Worm (Caenorhabditis elegans) whole organism, L4 larva: Measurements from ENCODE around the gene gex-2.
A peak's percentile ranks its signal among the peaks of the same experiment; 100 is the strongest.

ENCODE experiments used
- Y5F2A.4 ChIP-seq: fragments of 200-800 bp; sonication (Bioruptor generic); optimal IDR thresholded peaks from 2 replicates; lab custom pipeline; 2018; ENCODE audit warnings: mild to moderate bottlenecking, missing genetic modification characterization, missing compliant biosample characterization
- ZK337.2 ChIP-seq: fragments of 200-800 bp; sonication (Bioruptor generic); IDR thresholded peaks from 2 replicates; pipeline ENCODE4 v1.3.6; 2022; ENCODE audit warnings: missing genetic modification reagents, missing genetic modification characterization, missing compliant biosample characterization
- aha-1 ChIP-seq: fragments of 150-350 bp; peaks from one replicate; lab custom pipeline; 2014; ENCODE audit warnings: missing biosample characterization, missing genetic modification characterization
- daf-16 ChIP-seq, 3 experiments: sonication (generic microtip); optimal IDR thresholded peaks; 2 replicates each; lab custom pipeline; 2016 to 2017; ENCODE audit warnings: missing genetic modification characterization in 3 of 3, missing genetic modification reagents in 3 of 3, mild to moderate bottlenecking in 2 of 3, missing compliant biosample characterization in 2 of 3, missing biosample characterization in 1 of 3, moderate library complexity in 1 of 3
- daf-8 ChIP-seq: fragments of 200-800 bp; sonication (Bioruptor generic); IDR thresholded peaks from 2 replicates; pipeline ENCODE4 v1.3.6; 2022; ENCODE audit warnings: missing genetic modification characterization, missing compliant biosample characterization
- dmd-6 ChIP-seq: fragments of 200-800 bp; sonication (Bioruptor generic); IDR thresholded peaks from 2 replicates; pipeline ENCODE4 v1.3.6; 2022; ENCODE audit warnings: missing genetic modification reagents, missing genetic modification characterization, missing compliant biosample characterization
- dmd-8 ChIP-seq: fragments of 200-800 bp; sonication (Bioruptor generic); IDR thresholded peaks from 2 replicates; pipeline ENCODE4 v1.3.6; 2022; ENCODE audit warnings: missing genetic modification characterization, missing compliant biosample characterization
- dve-1 ChIP-seq: sonication (generic microtip); optimal IDR thresholded peaks from 2 replicates; lab custom pipeline; 2017; ENCODE audit warnings: antibody characterized with exemption, mild to moderate bottlenecking, missing genetic modification characterization, missing compliant biosample characterization; ENCODE audit not compliant: insufficient read depth
- gei-8 ChIP-seq: fragments of 200-800 bp; sonication (Bioruptor generic); optimal IDR thresholded peaks from 2 replicates; lab custom pipeline; 2018; ENCODE audit warnings: mild to moderate bottlenecking, missing genetic modification characterization, missing compliant biosample characterization
- hlh-11 ChIP-seq: fragments of 200-800 bp; sonication (Bioruptor generic); optimal IDR thresholded peaks from 2 replicates; lab custom pipeline; 2018; ENCODE audit warnings: mild to moderate bottlenecking, missing genetic modification characterization, missing compliant biosample characterization
- hlh-30 ChIP-seq: sonication (generic microtip); optimal IDR thresholded peaks from 2 replicates; lab custom pipeline; 2017; ENCODE audit warnings: antibody characterized with exemption, mild to moderate bottlenecking, missing genetic modification characterization, missing compliant biosample characterization; ENCODE audit not compliant: insufficient read depth
- lim-7 ChIP-seq: fragments of 200-800 bp; sonication (Bioruptor generic); IDR thresholded peaks from 2 replicates; pipeline ENCODE4 v1.3.6; 2022; ENCODE audit warnings: missing genetic modification characterization, missing compliant biosample characterization
- lin-15B ChIP-seq: fragments of 150-350 bp; sonication (generic microtip); optimal IDR thresholded peaks from 3 replicates; lab custom pipeline; 2014; ENCODE audit warnings: missing biosample characterization, missing genetic modification characterization
- mdl-1 ChIP-seq, 2 experiments: fragments of 150-350 bp in 1 of 2; sonication (generic microtip) in 1 of 2; optimal IDR thresholded peaks; 2 replicates each; lab custom pipeline; 2014 to 2017; ENCODE audit warnings: missing biosample characterization in 2 of 2, missing genetic modification characterization in 2 of 2
- nhr-28 ChIP-seq: fragments of 150-350 bp; optimal IDR thresholded peaks from 2 replicates; lab custom pipeline; 2014; ENCODE audit warnings: missing biosample characterization, missing genetic modification characterization
- nhr-6 ChIP-seq: fragments of 150-350 bp; optimal IDR thresholded peaks from 2 replicates; lab custom pipeline; 2014; ENCODE audit warnings: missing biosample characterization, missing genetic modification characterization
- nhr-76 ChIP-seq: fragments of 150-350 bp; optimal IDR thresholded peaks from 2 replicates; lab custom pipeline; 2014; ENCODE audit warnings: missing biosample characterization, missing genetic modification characterization
- pha-4 ChIP-seq, 2 experiments: fragments of 150-350 bp in 1 of 2; fragments of 200-800 bp in 1 of 2; sonication (Bioruptor generic) in 1 of 2; IDR thresholded peaks in 1 of 2; optimal IDR thresholded peaks in 1 of 2; 2 replicates each; pipeline versions ENCODE4 v1.3.6 to Lab custom; 2014 to 2022; ENCODE audit warnings: missing genetic modification characterization in 2 of 2, missing genetic modification reagents in 2 of 2, missing biosample characterization in 1 of 2, missing compliant biosample characterization in 1 of 2
- rbr-2 ChIP-seq: sonication (generic microtip); optimal IDR thresholded peaks from 2 replicates; lab custom pipeline; 2016; ENCODE audit warnings: missing genotype, missing genetic modification characterization, missing compliant biosample characterization
- saeg-2 ChIP-seq: fragments of 200-800 bp; sonication (Bioruptor generic); IDR thresholded peaks from 2 replicates; pipeline ENCODE4 v1.3.6; 2022; ENCODE audit warnings: missing genetic modification reagents, missing genetic modification characterization, missing compliant biosample characterization
- skn-1 ChIP-seq: fragments of 150-350 bp; optimal IDR thresholded peaks from 2 replicates; lab custom pipeline; 2014; ENCODE audit warnings: missing biosample characterization, missing genetic modification characterization
- snpc-1.2 ChIP-seq: fragments of 200-800 bp; sonication (Bioruptor generic); IDR thresholded peaks from 2 replicates; pipeline ENCODE4 v1.3.6; 2022; ENCODE audit warnings: missing genetic modification reagents, missing genetic modification characterization, missing compliant biosample characterization
- spr-3 ChIP-seq: fragments of 200-800 bp; sonication (Bioruptor generic); optimal IDR thresholded peaks from 2 replicates; lab custom pipeline; 2018; ENCODE audit warnings: mild to moderate bottlenecking, missing genetic modification characterization, missing compliant biosample characterization
- tra-1 ChIP-seq: fragments of 200-800 bp; sonication (Bioruptor generic); IDR thresholded peaks from 2 replicates; pipeline ENCODE4 v1.3.6; 2022; ENCODE audit warnings: missing genetic modification reagents, missing genetic modification characterization, missing compliant biosample characterization
- unc-130 ChIP-seq: sonication (generic microtip); optimal IDR thresholded peaks from 2 replicates; lab custom pipeline; 2016; ENCODE audit warnings: missing genetic modification reagents, missing genetic modification characterization, missing compliant biosample characterization
- unc-62 ChIP-seq, 3 experiments: fragments of 150-350 bp in 1 of 3; sonication (generic microtip); optimal IDR thresholded peaks in 2 of 3; peaks in 1 of 3; 1 replicate in 1 of 3; 2 replicates in 2 of 3; lab custom pipeline; 2014 to 2017; ENCODE audit warnings: missing biosample characterization in 3 of 3, missing genetic modification characterization in 3 of 3, missing genetic modification reagents in 3 of 3, missing genotype in 1 of 3
- zfp-2 ChIP-seq: sonication (generic microtip); optimal IDR thresholded peaks from 2 replicates; lab custom pipeline; 2016; ENCODE audit warnings: mild to moderate bottlenecking, missing genetic modification characterization, missing compliant biosample characterization
- ztf-11 ChIP-seq: fragments of 150-350 bp; optimal IDR thresholded peaks from 2 replicates; lab custom pipeline; 2014; ENCODE audit warnings: missing biosample characterization, missing genetic modification characterization
- ztf-7 ChIP-seq: fragments of 150-350 bp; optimal IDR thresholded peaks from 2 replicates; lab custom pipeline; 2014; ENCODE audit warnings: missing biosample characterization, missing genetic modification characterization

The gex-2 gene

DNA sequence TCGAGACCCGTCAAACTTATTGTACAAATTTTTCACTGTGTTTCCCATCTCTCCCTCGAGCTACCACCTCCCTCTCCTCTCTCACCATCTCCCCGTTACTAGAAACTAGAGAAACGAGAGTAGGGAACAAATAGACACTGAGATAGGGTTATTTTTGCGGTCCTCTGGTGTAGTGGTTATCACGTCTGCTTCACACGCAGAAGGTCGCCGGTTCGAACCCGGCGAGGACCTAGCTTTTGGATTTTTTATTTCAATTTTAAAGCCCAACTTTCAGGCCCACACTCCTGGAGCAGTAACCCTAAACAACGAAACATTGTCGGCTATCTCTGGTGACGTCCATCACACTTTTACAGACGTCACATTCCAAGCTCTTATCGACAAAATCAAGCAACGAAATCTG lies 47.8 kb downstream of the gex-2 start (continued):
- TF ChIP-seq pha-4 (GFP tag; IDR thresholded peaks at IDR 0.05; lab: Robert Waterston, UW) (peak; percentile 81), pha-4 (tag; optimal IDR thresholded peaks at IDR 0.05; lab: Kevin White, UChicago) (no peak), nhr-6 (tag; lab: Kevin White, UChicago) (peak; percentile 38), saeg-2 (GFP tag; lab: Robert Waterston, UW) (no peak), hlh-30 (no peak), daf-16 (GFP tag; optimal IDR thresholded peaks at IDR 0.05; lab: Kevin White, UChicago) (peak; percentile 27 to 63), daf-16 (tag; optimal IDR thresholded peaks at IDR 0.05; lab: Kevin White, UChicago) (peak; percentile 38), snpc-1.2 (peak; percentile 74), zfp-2 (no peak), spr-3 (GFP tag; lab: Kevin White, UChicago) (peak; percentile 70), ztf-11 (no peak), daf-8 (GFP tag; lab: Robert Waterston, UW) (no peak), Y5F2A.4 (GFP tag; lab: Kevin White, UChicago) (no peak), lin-15B (tag; lab: Kevin White, UChicago) (no peak), rbr-2 (peak; percentile 65), gei-8 (peak; percentile 59)

DNA sequence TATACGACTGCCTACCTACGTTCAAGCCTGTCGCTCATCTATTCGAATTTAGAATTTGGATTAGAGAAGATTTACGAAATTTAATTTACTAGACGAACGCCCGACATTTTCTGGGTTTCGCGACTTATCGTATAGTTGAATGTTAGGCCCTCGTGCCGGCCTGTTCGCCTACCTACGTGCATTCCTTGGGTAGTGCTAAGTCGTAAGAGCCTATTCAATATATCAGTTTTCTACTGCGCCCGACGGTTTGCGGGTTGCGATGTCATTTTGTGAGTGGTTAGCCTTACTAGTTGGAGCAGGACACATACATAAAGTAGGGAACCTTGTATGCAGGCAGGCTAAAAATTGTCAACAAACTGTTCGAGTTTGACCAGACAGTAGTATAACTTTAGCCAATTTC lies 50.4 kb downstream of the gex-2 start:
- no peak for TF ChIP-seq nhr-76 (tag; lab: Kevin White, UChicago)
- TF ChIP-seq aha-1 (tag; lab: Kevin White, UChicago): peak; percentile 93
- TF ChIP-seq tra-1 (GFP tag; lab: Robert Waterston, UW): no peak
- no peak for TF ChIP-seq lim-7
- no peak for TF ChIP-seq ztf-7 (tag; lab: Kevin White, UChicago)

DNA sequence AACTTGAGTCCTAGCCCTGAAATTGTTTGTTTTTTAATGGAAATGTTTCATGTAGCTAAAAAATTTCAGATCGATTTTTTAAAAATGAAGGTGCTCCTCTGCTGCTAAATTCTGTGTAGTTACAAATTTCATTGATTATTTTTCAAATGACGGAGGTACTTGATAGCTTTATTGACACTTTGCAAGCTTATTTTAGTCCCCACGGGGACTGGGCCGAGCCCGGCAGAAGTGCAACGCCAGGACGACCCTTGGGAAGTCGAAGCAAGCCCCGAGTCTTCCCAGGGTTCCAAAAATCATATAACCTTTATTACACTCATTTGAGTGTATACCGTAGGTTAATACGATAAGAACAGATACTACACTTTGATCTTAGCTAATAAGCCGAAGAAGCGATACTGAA lies 51.3 kb downstream of the gex-2 start:
- TF ChIP-seq unc-130 (GFP tag; lab: Kevin White, UChicago) (no peak), lim-7 (peak; percentile 19; the same call in 1 of the 2 replicates), zfp-2 (no peak), unc-62 (GFP tag; optimal IDR thresholded peaks at IDR 0.05 in 1 of 2; lab: Kevin White, UChicago) (peak in 1 of 2 experiments; percentile 67), unc-62 (tag; optimal IDR thresholded peaks at IDR 0.05; lab: Kevin White, UChicago) (no peak)

DNA sequence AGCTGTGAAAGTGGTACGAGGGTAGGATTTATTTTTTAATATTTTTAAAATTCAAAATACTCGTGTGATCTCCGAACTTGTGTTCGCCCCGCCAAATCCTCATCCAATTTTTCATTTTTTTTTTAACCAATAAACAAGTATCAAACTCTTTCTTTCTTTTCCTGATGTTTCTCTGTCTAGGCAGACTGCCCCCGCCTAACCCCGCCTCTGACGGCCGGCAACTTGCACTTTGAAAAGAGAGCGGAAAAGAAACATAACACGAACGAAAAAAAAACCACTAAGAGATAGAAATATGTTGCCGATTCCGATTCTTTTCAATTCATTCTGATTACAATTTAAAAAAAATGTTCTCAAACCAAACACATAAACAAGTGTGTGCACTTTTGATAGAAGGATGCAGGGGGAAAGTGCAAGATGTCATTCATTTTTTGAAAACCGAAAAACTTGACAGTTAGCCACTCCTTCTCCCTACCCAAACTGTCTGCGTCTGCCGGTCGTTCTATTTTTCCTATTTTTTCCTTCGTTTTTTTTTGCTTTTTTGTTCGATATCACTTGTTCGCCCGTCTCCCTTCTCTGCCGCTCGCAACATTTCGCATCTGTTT lies 53.5 kb downstream of the gex-2 start:
- TF ChIP-seq ZK337.2 (GFP tag; lab: Robert Waterston, UW) (no peak), tra-1 (GFP tag; lab: Robert Waterston, UW) (0 out of 2 replicates have a peak, but pooled peaks have one; percentile 22), dve-1 (peak; percentile 39), nhr-6 (tag; lab: Kevin White, UChicago) (no peak), nhr-28 (tag; lab: Kevin White, UChicago) (peak; percentile 43), unc-62 (GFP tag; optimal IDR thresholded peaks at IDR 0.05 in 1 of 2; lab: Kevin White, UChicago) (peak in 1 of 2 experiments; percentile 93), unc-62 (tag; optimal IDR thresholded peaks at IDR 0.05; lab: Kevin White, UChicago) (no peak), dmd-6 (GFP tag; lab: Robert Waterston, UW) (peak; percentile 83), nhr-76 (tag; lab: Kevin White, UChicago) (peak; percentile 91), hlh-11 (peak; percentile 44), gei-8 (no peak), skn-1 (tag; lab: Kevin White, UChicago) (no peak), daf-16 (GFP tag; optimal IDR thresholded peaks at IDR 0.05; lab: Kevin White, UChicago) (peak in 1 of 2 experiments; percentile 36), daf-16 (tag; optimal IDR thresholded peaks at IDR 0.05; lab: Kevin White, UChicago) (peak; percentile 43)
- TF ChIP-seq, all 104 proteins: peak for 8

DNA sequence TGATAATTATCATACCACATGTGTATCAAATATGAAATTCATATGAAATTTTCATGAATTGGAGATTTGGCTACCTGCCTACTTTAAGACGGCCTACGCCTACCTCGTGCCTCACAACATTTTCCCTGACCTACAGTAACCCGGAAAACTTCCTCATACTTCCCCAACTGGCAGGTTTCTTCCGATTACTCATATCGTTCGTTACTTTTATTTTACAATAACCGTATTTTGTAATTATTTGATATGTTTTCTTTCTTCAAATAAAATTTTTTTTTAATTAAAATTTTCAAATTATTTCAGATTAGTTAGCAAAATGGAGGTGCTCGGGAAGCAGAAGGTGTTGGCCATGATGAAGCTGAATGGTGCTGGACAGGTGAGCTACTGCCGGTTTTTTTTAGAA lies 54.7 kb downstream of the gex-2 start, which contains the start of gene nhr-76:
Gene nhr-76 (plus strand): TSS at position 301 of the 400 bp plus-strand sequence.
- no peak for TF ChIP-seq dmd-8 (GFP tag; lab: Robert Waterston, UW)

DNA sequence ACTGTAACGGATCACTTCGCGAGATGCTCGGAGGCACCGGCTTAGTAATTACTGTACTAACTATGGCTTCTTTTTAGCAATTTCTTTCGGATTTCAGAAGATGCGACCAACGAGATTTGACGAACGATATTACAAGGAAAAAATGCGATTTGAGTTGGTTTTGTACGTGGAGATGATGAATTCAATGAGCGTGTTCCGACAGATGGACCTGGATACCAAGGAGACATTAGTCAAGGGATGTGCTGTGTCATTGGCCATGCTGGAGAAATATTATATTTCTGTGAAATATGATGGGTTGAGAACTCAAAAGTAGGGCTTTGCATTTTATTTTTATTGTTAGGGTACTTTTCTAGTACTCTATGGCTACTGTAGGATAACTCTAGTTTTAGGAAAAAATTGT lies 58.0 kb downstream of the gex-2 start:
- peak in 1 of 2 experiments; percentile 46 for TF ChIP-seq unc-62 (GFP tag; optimal IDR thresholded peaks at IDR 0.05 in 1 of 2; lab: Kevin White, UChicago)
- TF ChIP-seq unc-62 (tag; optimal IDR thresholded peaks at IDR 0.05; lab: Kevin White, UChicago): no peak
- no peak for TF ChIP-seq mdl-1 (tag; optimal IDR thresholded peaks at IDR 0.05; lab: Kevin White, UChicago)
- peak; percentile 95 for TF ChIP-seq aha-1 (tag; lab: Kevin White, UChicago)
